Fruit fly (Drosophila melanogaster) whole organism, embryonic: ENCODE measurements around the gene Inx3.
A peak's percentile ranks its signal among the peaks of the same experiment; 100 is the strongest.

ENCODE experiments used
- BEAF-32 ChIP-seq: fragments of 200-800 bp; sonication (Bioruptor generic); optimal IDR thresholded peaks from 3 replicates; lab custom pipeline; 2017; ENCODE audit warnings: missing biosample characterization, missing genetic modification characterization, mild to moderate bottlenecking, moderate library complexity, missing genetic modification reagents
- CG10267 ChIP-seq: fragments of 200-800 bp; sonication (Bioruptor generic); optimal IDR thresholded peaks from 2 replicates; lab custom pipeline; 2018; ENCODE audit warnings: missing biosample characterization, mild to moderate bottlenecking, missing genetic modification characterization, moderate library complexity
- CG12236 ChIP-seq: fragments of 200-800 bp; sonication (Bioruptor generic); optimal IDR thresholded peaks from 2 replicates; lab custom pipeline; 2016; ENCODE audit warnings: missing biosample characterization, missing genetic modification characterization
- CG14860 ChIP-seq: fragments of 200-800 bp; sonication (Bioruptor generic); IDR thresholded peaks from 3 replicates; pipeline ENCODE4 v1.3.6; 2022; ENCODE audit warnings: missing biosample characterization, missing genetic modification characterization; ENCODE audit not compliant: partially characterized antibody
- CG15514 ChIP-seq: fragments of 200-800 bp; sonication (Bioruptor generic); optimal IDR thresholded peaks from 3 replicates; lab custom pipeline; 2017; ENCODE audit warnings: missing biosample characterization, missing genetic modification characterization, mild to moderate bottlenecking, moderate library complexity, missing genetic modification reagents
- CG1792 ChIP-seq: fragments of 200-800 bp; sonication (Bioruptor generic); optimal IDR thresholded peaks from 2 replicates; lab custom pipeline; 2016; ENCODE audit warnings: missing biosample characterization, missing genetic modification characterization
- CG18599 ChIP-seq: fragments of 200-800 bp; sonication (Bioruptor generic); optimal IDR thresholded peaks from 3 replicates; lab custom pipeline; 2017; ENCODE audit warnings: missing biosample characterization, missing genetic modification characterization, mild to moderate bottlenecking, moderate library complexity, missing genetic modification reagents
- CG2120 ChIP-seq: fragments of 200-800 bp; sonication (Bioruptor generic); optimal IDR thresholded peaks from 3 replicates; lab custom pipeline; 2016; ENCODE audit warnings: missing biosample characterization, missing genetic modification characterization
- CG2202 ChIP-seq: fragments of 200-800 bp; sonication (Bioruptor generic); optimal IDR thresholded peaks from 2 replicates; lab custom pipeline; 2018; ENCODE audit warnings: missing biosample characterization, mild to moderate bottlenecking, missing genetic modification characterization
- CG3163 ChIP-seq: fragments of 200-800 bp; sonication (Bioruptor generic); optimal IDR thresholded peaks from 3 replicates; lab custom pipeline; 2016; ENCODE audit warnings: missing biosample characterization, missing genetic modification characterization
- CG34224 ChIP-seq: fragments of 200-800 bp; sonication (Bioruptor generic); IDR thresholded peaks from 3 replicates; pipeline ENCODE4 v1.3.6; 2022; ENCODE audit warnings: missing biosample characterization, missing genetic modification characterization; ENCODE audit not compliant: partially characterized antibody
- CG7556 ChIP-seq: fragments of 200-800 bp; sonication (Bioruptor generic); optimal IDR thresholded peaks from 2 replicates; lab custom pipeline; 2017; ENCODE audit warnings: missing biosample characterization, mild to moderate bottlenecking, missing genetic modification characterization
- CG7745 ChIP-seq: fragments of 200-800 bp; sonication (Bioruptor generic); optimal IDR thresholded peaks from 2 replicates; lab custom pipeline; 2018; ENCODE audit warnings: missing biosample characterization, mild to moderate bottlenecking, missing genetic modification characterization, moderate library complexity
- CG7963 ChIP-seq: fragments of 200-800 bp; sonication (Bioruptor generic); IDR thresholded peaks from 3 replicates; pipeline ENCODE4 v1.3.6; 2022; ENCODE audit warnings: missing biosample characterization, missing genetic modification characterization; ENCODE audit not compliant: partially characterized antibody
- CG8290 ChIP-seq, 3 experiments: fragments of 200-800 bp; sonication (Bioruptor generic); optimal IDR thresholded peaks; 2 replicates each; lab custom pipeline; 2016 to 2019; ENCODE audit warnings: missing biosample characterization in 3 of 3, missing genetic modification characterization in 3 of 3, mild to moderate bottlenecking in 2 of 3, moderate library complexity in 1 of 3
- CG8765 ChIP-seq: fragments of 200-800 bp; sonication (Bioruptor generic); IDR thresholded peaks from 2 replicates; pipeline ENCODE4 v1.3.6; 2022; ENCODE audit warnings: missing biosample characterization, missing genetic modification characterization
- Deaf1 ChIP-seq: fragments of 200-800 bp; optimal IDR thresholded peaks from 3 replicates; lab custom pipeline; 2019; ENCODE audit warnings: missing biosample characterization, mild to moderate bottlenecking, missing genetic modification characterization, moderate library complexity
- Dref ChIP-seq: fragments of 200-800 bp; sonication (Bioruptor generic); IDR thresholded peaks from 2 replicates; pipeline ENCODE4 v1.3.6; 2022; ENCODE audit warnings: missing biosample characterization, missing genetic modification characterization
- Drgx ChIP-seq: fragments of 200-800 bp; sonication (Bioruptor generic); IDR thresholded peaks from 2 replicates; pipeline ENCODE4 v1.3.6; 2022; ENCODE audit warnings: missing biosample characterization, missing genetic modification characterization
- Eip74EF ChIP-seq, 2 experiments: fragments of 200-800 bp in 1 of 2; fragments of >200 bp in 1 of 2; sonication (Bioruptor generic) in 1 of 2; optimal IDR thresholded peaks; 2 replicates each; lab custom pipeline; 2017 to 2019; ENCODE audit warnings: missing biosample characterization in 2 of 2, missing genetic modification characterization in 2 of 2, mild to moderate bottlenecking in 1 of 2, moderate library complexity in 1 of 2
- Fer3 ChIP-seq: fragments of 200-800 bp; sonication (Bioruptor generic); optimal IDR thresholded peaks from 2 replicates; lab custom pipeline; 2018; ENCODE audit warnings: missing biosample characterization, mild to moderate bottlenecking, missing genetic modification characterization, moderate library complexity
- MBD-R2 ChIP-seq: fragments of 200-800 bp; sonication (Bioruptor generic); IDR thresholded peaks from 2 replicates; pipeline ENCODE4 v1.3.6; 2022; ENCODE audit warnings: missing biosample characterization, missing genetic modification characterization
- Med ChIP-seq: fragments of 200-800 bp; sonication (Bioruptor generic); peaks from one replicate; lab custom pipeline; 2016; ENCODE audit warnings: missing biosample characterization, missing genetic modification characterization, mild to moderate bottlenecking, inconsistent platforms, moderate library complexity
- Nf-YB ChIP-seq: fragments of 200-800 bp; sonication (Bioruptor generic); optimal IDR thresholded peaks from 3 replicates; lab custom pipeline; 2019; ENCODE audit warnings: missing biosample characterization, mild to moderate bottlenecking, missing genetic modification characterization, moderate library complexity
- Pdp1 ChIP-seq, 2 experiments: fragments of 200-800 bp; sonication (Bioruptor generic); optimal IDR thresholded peaks; 3 replicates each; lab custom pipeline; 2016; ENCODE audit warnings: missing biosample characterization in 2 of 2, missing genetic modification characterization in 2 of 2, mild to moderate bottlenecking in 1 of 2, moderate library complexity in 1 of 2
- Rx ChIP-seq: fragments of 200-800 bp; sonication (Bioruptor generic); IDR thresholded peaks from 2 replicates; pipeline ENCODE4 v1.3.6; 2022; ENCODE audit warnings: missing biosample characterization, missing genetic modification characterization
- Side ChIP-seq: fragments of 200-800 bp; sonication (Bioruptor generic); optimal IDR thresholded peaks from 2 replicates; lab custom pipeline; 2016; ENCODE audit warnings: missing biosample characterization, missing genetic modification characterization
- Taf1 ChIP-seq: fragments of 200-800 bp; sonication (Bioruptor generic); IDR thresholded peaks from 2 replicates; pipeline ENCODE4 v1.3.6; 2022; ENCODE audit warnings: missing biosample characterization, missing genetic modification characterization
- amos ChIP-seq: fragments of 200-800 bp; sonication (Bioruptor generic); IDR thresholded peaks from 2 replicates; pipeline ENCODE4 v1.3.6; 2022; ENCODE audit warnings: missing biosample characterization, missing genetic modification characterization; ENCODE audit not compliant: partially characterized antibody
- ap ChIP-seq: fragments of 200-800 bp; sonication (Bioruptor generic); IDR thresholded peaks from 2 replicates; pipeline ENCODE4 v1.3.6; 2022; ENCODE audit warnings: missing biosample characterization, missing genetic modification characterization
- ato ChIP-seq: fragments of 200-800 bp; sonication (Bioruptor generic); IDR thresholded peaks from 2 replicates; pipeline ENCODE4 v1.3.6; 2022; ENCODE audit warnings: missing biosample characterization, missing genetic modification characterization; ENCODE audit not compliant: partially characterized antibody
- br ChIP-seq: fragments of >200 bp; optimal IDR thresholded peaks from 2 replicates; lab custom pipeline; 2017
- cad ChIP-seq: fragments of >200 bp; optimal IDR thresholded peaks from 2 replicates; lab custom pipeline; 2017; ENCODE audit warnings: missing biosample characterization, missing genetic modification characterization
- cas ChIP-seq: fragments of 200-800 bp; sonication (Bioruptor generic); IDR thresholded peaks from 2 replicates; pipeline ENCODE4 v1.3.6; 2022; ENCODE audit warnings: missing biosample characterization, missing genetic modification characterization
- dmrt99B ChIP-seq: fragments of 200-800 bp; sonication (Bioruptor generic); optimal IDR thresholded peaks from 2 replicates; lab custom pipeline; 2018; ENCODE audit warnings: missing biosample characterization, mild to moderate bottlenecking, missing genetic modification characterization, moderate library complexity
- dysf ChIP-seq: fragments of 200-800 bp; sonication (Bioruptor generic); IDR thresholded peaks from 3 replicates; pipeline ENCODE4 v1.3.6; 2022; ENCODE audit warnings: missing biosample characterization, missing genetic modification characterization
- gcm2 ChIP-seq: fragments of 200-800 bp; sonication (Bioruptor generic); optimal IDR thresholded peaks from 2 replicates; lab custom pipeline; 2016; ENCODE audit warnings: missing biosample characterization, missing genetic modification characterization
- hkb ChIP-seq, 2 experiments: fragments of 200-800 bp in 1 of 2; fragments of >200 bp in 1 of 2; sonication (Bioruptor generic) in 1 of 2; IDR thresholded peaks in 1 of 2; optimal IDR thresholded peaks in 1 of 2; 2 replicates each; pipeline versions ENCODE4 v1.3.6 to Lab custom; 2017 to 2022; ENCODE audit warnings: missing biosample characterization in 1 of 2, missing genetic modification characterization in 1 of 2
- mirr ChIP-seq: fragments of 200-800 bp; sonication (Bioruptor generic); optimal IDR thresholded peaks from 3 replicates; lab custom pipeline; 2018; ENCODE audit warnings: missing biosample characterization, mild to moderate bottlenecking, missing genetic modification characterization
- nerfin-1 ChIP-seq: fragments of 200-800 bp; sonication (Bioruptor generic); optimal IDR thresholded peaks from 3 replicates; lab custom pipeline; 2019; ENCODE audit warnings: missing biosample characterization, mild to moderate bottlenecking, missing genetic modification characterization, moderate library complexity
- p53 ChIP-seq: fragments of 200-800 bp; sonication (Bioruptor generic); optimal IDR thresholded peaks from 2 replicates; lab custom pipeline; 2016; ENCODE audit warnings: missing biosample characterization, missing genetic modification characterization
- pho ChIP-seq: fragments of 200-800 bp; sonication (Bioruptor generic); optimal IDR thresholded peaks from 2 replicates; lab custom pipeline; 2016; ENCODE audit warnings: missing biosample characterization, missing genetic modification characterization
- scrt ChIP-seq: fragments of 200-800 bp; sonication (Bioruptor generic); optimal IDR thresholded peaks from 2 replicates; lab custom pipeline; 2018; ENCODE audit warnings: missing biosample characterization, mild to moderate bottlenecking, missing genetic modification characterization, moderate library complexity
- sd ChIP-seq: fragments of 200-800 bp; sonication (Bioruptor generic); optimal IDR thresholded peaks from 3 replicates; lab custom pipeline; 2018; ENCODE audit warnings: missing biosample characterization, mild to moderate bottlenecking, missing genetic modification characterization, moderate library complexity
- tin ChIP-seq: fragments of 200-800 bp; sonication (Bioruptor generic); optimal IDR thresholded peaks from 3 replicates; lab custom pipeline; 2016; ENCODE audit warnings: missing biosample characterization, missing genetic modification characterization
- zen ChIP-seq: fragments of 200-800 bp; sonication (Bioruptor generic); optimal IDR thresholded peaks from 3 replicates; lab custom pipeline; 2018; ENCODE audit warnings: missing biosample characterization, mild to moderate bottlenecking, missing genetic modification characterization, moderate library complexity

Inx3 gene

dm6 chr3R:28887559-28888432 lies 28.5 kb upstream of the Inx3 start, which contains the start of the genes CG33203 and Doa (continued):
- TF ChIP-seq CG2120 (GFP tag; lab: Kevin White, UChicago) (peak; percentile 77), gcm2 (GFP tag; lab: Kevin White, UChicago) (peak; percentile 17), CG2202 (tag; lab: Kevin White, UChicago) (no peak), Taf1 (GFP tag; lab: Robert Waterston, UW) (no peak), sd (peak; percentile 19), CG15514 (peak; percentile 68), tin (GFP tag; lab: Kevin White, UChicago) (peak; percentile 9), CG8290 (GFP tag; optimal IDR thresholded peaks at IDR 0.05; lab: Kevin White, UChicago) (peak; percentile 5), CG8290 (tag; optimal IDR thresholded peaks at IDR 0.05; lab: Kevin White, UChicago) (peak in 1 of 2 experiments; percentile 79), Pdp1 (GFP tag; optimal IDR thresholded peaks at IDR 0.05; lab: Kevin White, UChicago) (peak; percentile 44 to 98), zen (tag; lab: Kevin White, UChicago) (peak; percentile 63), CG1792 (GFP tag; lab: Kevin White, UChicago) (peak; percentile 47), cad (GFP tag; lab: Kevin White, UChicago) (no peak), Drgx (no peak), nerfin-1 (tag; lab: Kevin White, UChicago) (peak; percentile 95), cas (peak; percentile 48; the same call in 1 of the 2 replicates), dysf (GFP tag; lab: Robert Waterston, UW) (0 out of 3 replicates have a peak, but pooled peaks have one; percentile 29), MBD-R2 (peak; percentile 59), CG7963 (GFP tag; lab: Robert Waterston, UW) (peak; percentile 62; the same call in 2 of the 3 replicates), ato (GFP tag; lab: Robert Waterston, UW) (0 out of 2 replicates have a peak, but pooled peaks have one; percentile 37), CG7745 (no peak), pho (peak; percentile 26), BEAF-32 (GFP tag; lab: Kevin White, UChicago) (peak; percentile 95), CG34224 (peak; percentile 82), Nf-YB (GFP tag; lab: Kevin White, UChicago) (no peak), Eip74EF (GFP tag; optimal IDR thresholded peaks at IDR 0.05; lab: Kevin White, UChicago) (no peak), CG3163 (peak; percentile 26), CG10267 (tag; lab: Kevin White, UChicago) (peak; percentile 99), mirr (GFP tag; lab: Kevin White, UChicago) (no peak), p53 (GFP tag; lab: Kevin White, UChicago) (peak; percentile 77), Rx (GFP tag; lab: Robert Waterston, UW) (no peak), Med (peak; percentile 94), Fer3 (tag; lab: Kevin White, UChicago) (peak; percentile 1), CG8765 (no peak), Side (GFP tag; lab: Kevin White, UChicago) (peak; percentile 18), dmrt99B (tag; lab: Kevin White, UChicago) (no peak), CG12236 (GFP tag; lab: Kevin White, UChicago) (peak; percentile 7), Deaf1 (tag; lab: Kevin White, UChicago) (peak; percentile 27), CG18599 (GFP tag; lab: Kevin White, UChicago) (peak; percentile 17), CG14860 (GFP tag; lab: Robert Waterston, UW) (peak; percentile 82), Dref (GFP tag; lab: Robert Waterston, UW) (peak; percentile 96), scrt (GFP tag; lab: Kevin White, UChicago) (no peak), hkb (optimal IDR thresholded peaks at IDR 0.05; lab: Kevin White, UChicago) (peak; percentile 44), hkb (GFP tag; IDR thresholded peaks at IDR 0.05; lab: Robert Waterston, UW) (no peak), br (no peak), ap (GFP tag; lab: Robert Waterston, UW) (no peak), CG7556 (GFP tag; lab: Kevin White, UChicago) (peak; percentile 17), amos (peak; percentile 90)
